Worm (Caenorhabditis elegans): Measurements from ENCODE around the gene col-165.
"Not testable (repeated sequence)": the region's sequence is repeated elsewhere in the genome, so short reads cannot be mapped to it uniquely, and the experiment has no call there.

The col-165 gene

DNA sequence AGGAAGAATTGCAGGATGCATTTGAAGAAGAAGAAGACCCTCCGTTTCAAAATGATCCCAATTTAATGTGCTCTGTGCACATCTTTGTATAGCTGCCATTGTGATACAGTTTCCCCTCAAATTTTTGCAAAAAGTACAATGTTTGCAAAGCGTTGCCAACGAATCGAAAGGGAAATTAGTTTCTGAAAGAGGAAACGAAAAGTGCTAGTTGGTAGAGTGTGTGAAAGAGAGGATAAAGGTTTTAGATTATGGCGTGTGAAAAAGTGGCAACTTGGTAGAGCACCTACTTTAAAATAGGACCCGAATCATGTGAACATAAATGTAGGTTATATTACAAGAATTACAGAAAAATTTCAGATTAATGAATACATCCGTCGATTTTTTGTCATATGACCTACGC, 41.8 kb upstream of the col-165 start, which contains the start of gene C52B9.8:
C52B9.8 (minus strand) TSS at position 101 of the 400 bp plus-strand sequence.
- no peak for TF ChIP-seq nhr-25 (tag; optimal IDR thresholded peaks at IDR 0.05)
- no peak for TF ChIP-seq zag-1 (tag; optimal IDR thresholded peaks at IDR 0.05)
- no peak for TF ChIP-seq ceh-9 (tag; optimal IDR thresholded peaks at IDR 0.05)
- no peak for TF ChIP-seq lin-15B (tag; optimal IDR thresholded peaks at IDR 0.05)
- TF ChIP-seq skn-1 (tag; optimal IDR thresholded peaks at IDR 0.05), result no peak
- TF ChIP-seq elt-1 (tag; optimal IDR thresholded peaks at IDR 0.05), result no peak
- TF ChIP-seq elt-2 (tag; optimal IDR thresholded peaks at IDR 0.05), result no peak

DNA sequence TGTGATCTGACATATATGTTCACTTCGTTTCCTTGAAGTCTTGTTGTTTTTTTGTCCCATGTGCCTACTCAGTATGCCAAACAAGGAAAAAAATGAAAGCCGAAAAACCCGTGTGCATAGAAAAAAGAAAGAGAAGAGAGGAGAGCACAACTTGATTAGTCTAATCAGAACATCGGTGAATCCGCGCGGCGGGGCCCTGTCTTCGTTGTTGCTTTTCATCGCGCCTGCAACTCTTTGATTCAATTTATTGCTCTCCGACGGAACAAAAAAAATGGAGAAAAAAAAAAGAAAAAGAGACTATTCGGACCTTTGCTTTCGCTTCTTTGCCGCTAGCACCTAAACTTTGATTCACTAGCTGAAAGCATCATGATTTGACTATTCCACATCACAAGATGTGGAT, 38.5 kb upstream of the col-165 start:
- TF ChIP-seq egl-27 (tag; optimal IDR thresholded peaks at IDR 0.05) (no peak), lin-39 (tag; optimal IDR thresholded peaks at IDR 0.05) (no peak), nhr-12 (tag; optimal IDR thresholded peaks at IDR 0.05) (no peak), fkh-10 (GFP tag; optimal IDR thresholded peaks at IDR 0.05) (peak; percentile 87), sea-2 (GFP tag; optimal IDR thresholded peaks at IDR 0.05) (no peak), fos-1 (tag; optimal IDR thresholded peaks at IDR 0.05) (no peak)

DNA sequence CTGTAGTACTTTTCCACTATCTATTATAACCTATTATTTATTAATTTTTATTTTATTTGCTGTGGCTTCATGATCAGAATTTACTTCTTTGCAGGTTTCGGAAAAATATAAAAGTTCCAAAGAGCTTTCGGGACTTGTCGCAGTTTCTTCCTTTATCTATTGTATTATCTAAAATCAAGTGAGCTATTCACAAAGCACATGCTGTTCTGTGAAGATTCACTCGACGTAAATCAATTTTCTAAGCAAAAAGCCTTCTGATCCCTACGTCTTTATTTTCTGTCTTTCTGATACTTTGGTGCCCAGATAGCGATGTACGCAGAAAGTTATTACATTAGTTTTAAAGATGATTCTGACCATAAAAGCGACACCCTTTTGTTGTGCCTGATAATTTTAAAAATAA, 36.3 kb upstream of the col-165 start:
- TF ChIP-seq fkh-10 (GFP tag; optimal IDR thresholded peaks at IDR 0.05) (peak; percentile 97), R02D3.7 (tag; optimal IDR thresholded peaks at IDR 0.05) (no peak)

ce11 chrX:4320563-4320962, 32.9 kb upstream of the col-165 start, which contains the start of gene dop-6:
Gene dop-6, plus strand, starts transcription at chrX:4320863.
- TF ChIP-seq snpc-4 (tag; optimal IDR thresholded peaks at IDR 0.05), result no peak
- no peak for TF ChIP-seq jun-1 (tag; optimal IDR thresholded peaks at IDR 0.05)
- no peak for TF ChIP-seq egl-5 (tag; optimal IDR thresholded peaks at IDR 0.05)

DNA sequence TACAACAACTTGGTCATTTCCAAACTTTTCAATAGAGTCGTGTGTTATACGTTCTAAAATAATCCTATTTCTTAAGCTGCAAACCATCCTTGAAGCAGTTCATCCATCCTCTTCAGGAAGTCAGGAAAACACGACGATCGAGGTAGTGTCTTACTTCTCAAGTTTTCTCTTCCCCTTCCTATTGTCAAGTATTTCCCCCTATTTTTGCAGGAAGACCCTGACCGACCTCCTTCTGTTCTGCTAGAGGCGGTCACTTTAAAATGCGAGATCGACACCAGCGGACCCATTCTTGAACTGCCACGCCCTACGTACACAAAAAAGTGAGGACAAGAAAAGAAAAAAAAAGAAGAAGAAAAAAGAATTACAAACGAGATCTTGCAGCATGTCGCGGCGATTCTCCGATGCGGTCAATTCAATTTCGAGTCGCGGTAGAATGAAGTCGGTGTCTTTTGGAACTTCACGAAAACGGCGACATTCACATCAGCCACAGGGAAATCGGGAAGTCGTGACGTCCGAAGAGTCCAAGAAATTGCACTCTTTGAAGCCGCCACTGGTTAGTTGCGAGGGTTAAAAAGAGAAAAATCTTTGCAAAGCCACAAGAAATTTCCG, 30.5 kb upstream of the col-165 start:
- TF ChIP-seq fkh-10 (GFP tag; optimal IDR thresholded peaks at IDR 0.05) (peak; percentile 76), eor-1 (tag; optimal IDR thresholded peaks at IDR 0.05) (no peak)

ce11 chrX:4328816-4329215, 24.6 kb upstream of the col-165 start, which contains the start of gene C24A8.5:
Gene C24A8.5, minus strand, starts transcription at chrX:4328916.
- TF ChIP-seq fkh-10 (GFP tag; optimal IDR thresholded peaks at IDR 0.05) (no peak), ztf-11 (tag; optimal IDR thresholded peaks at IDR 0.05) (no peak), skn-1 (tag; optimal IDR thresholded peaks at IDR 0.05) (no peak), elt-3 (tag; optimal IDR thresholded peaks at IDR 0.05) (no peak), egl-27 (tag; optimal IDR thresholded peaks at IDR 0.05) (no peak), elt-1 (tag; optimal IDR thresholded peaks at IDR 0.05) (no peak), ztf-4 (tag; optimal IDR thresholded peaks at IDR 0.05) (no peak)

DNA sequence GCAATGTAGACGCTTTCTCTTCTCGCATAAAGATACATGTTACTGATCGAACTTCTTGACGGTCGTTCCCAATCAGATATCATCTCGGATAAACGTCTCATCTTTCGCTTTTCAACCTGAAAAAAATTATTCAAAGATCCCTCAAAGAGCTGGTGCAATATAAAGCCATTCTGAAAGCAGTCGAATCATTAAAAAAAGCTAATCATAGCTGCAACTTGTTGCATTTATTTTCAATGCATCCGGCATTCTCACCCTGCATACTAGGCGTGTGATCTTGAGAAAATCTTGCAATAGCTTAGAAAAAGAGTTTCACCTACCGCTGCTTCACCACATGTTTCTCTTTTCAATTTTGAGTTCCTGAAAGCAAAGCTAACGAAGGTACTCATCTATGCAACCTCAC, 21.1 kb upstream of the col-165 start, which contains the start of gene C24A8.6:
C24A8.6 (minus strand) TSS at position 101 of the 400 bp plus-strand sequence.
- TF ChIP-seq unc-39, nhr-67, nhr-237 (tag; optimal IDR thresholded peaks at IDR 0.05): not testable (repeated sequence)

- TF ChIP-seq nhr-77, snpc-4, mdl-1 (tag; optimal IDR thresholded peaks at IDR 0.05): not testable (repeated sequence)
Measured at ce11 chrX:4335950-4336349, 17.5 kb upstream of the col-165 start, which contains the start of gene cst-2. Gene cst-2, minus strand, starts transcription at chrX:4336050.

ce11 chrX:4339332-4339731, 14.1 kb upstream of the col-165 start, which contains the start of gene cst-1:
Gene cst-1, plus strand, starts transcription at chrX:4339632.
- not testable (repeated sequence) for TF ChIP-seq tbx-2 (tag; optimal IDR thresholded peaks at IDR 0.05); unc-62 (GFP tag; optimal IDR thresholded peaks at IDR 0.05); lin-15B (tag; optimal IDR thresholded peaks at IDR 0.05)
